Fruit fly (Drosophila melanogaster) whole organism, adult: ENCODE results near the gene Wdr92.

Experiments used
- CG11617 ChIP-seq: fragments of 200-800 bp; sonication (Bioruptor generic); optimal IDR thresholded peaks from 2 replicates; lab custom pipeline; 2017; ENCODE audit warnings: mild to moderate bottlenecking, missing biosample characterization, missing genetic modification reagents, missing genetic modification characterization
- CG12768 ChIP-seq: fragments of 200-800 bp; sonication (Bioruptor generic); optimal IDR thresholded peaks from 2 replicates; lab custom pipeline; 2017; ENCODE audit warnings: missing biosample characterization, missing genetic modification characterization, mild to moderate bottlenecking, moderate library complexity, missing genetic modification reagents
- CG14711 ChIP-seq: fragments of 200-800 bp; sonication (Bioruptor generic); optimal IDR thresholded peaks from 2 replicates; lab custom pipeline; 2018; ENCODE audit warnings: missing biosample characterization, mild to moderate bottlenecking, missing genetic modification characterization, moderate library complexity
- CG33017 ChIP-seq: fragments of 200-800 bp; sonication (Bioruptor generic); optimal IDR thresholded peaks from 2 replicates; lab custom pipeline; 2018; ENCODE audit warnings: missing biosample characterization, mild to moderate bottlenecking, missing genetic modification characterization, moderate library complexity
- CG7045 ChIP-seq: fragments of 200-800 bp; sonication (Bioruptor generic); optimal IDR thresholded peaks from 2 replicates; lab custom pipeline; 2017; ENCODE audit warnings: missing biosample characterization, mild to moderate bottlenecking, missing genetic modification characterization
- CG7101 ChIP-seq: fragments of 200-800 bp; sonication (Bioruptor generic); optimal IDR thresholded peaks from 2 replicates; lab custom pipeline; 2018; ENCODE audit warnings: missing biosample characterization, mild to moderate bottlenecking, missing genetic modification characterization, moderate library complexity
- Clk ChIP-seq: fragments of 200-800 bp; sonication (Bioruptor generic); optimal IDR thresholded peaks from 2 replicates; lab custom pipeline; 2017; ENCODE audit warnings: missing biosample characterization, missing genetic modification characterization
- Hr96 ChIP-seq: fragments of 200-800 bp; sonication (Bioruptor generic); optimal IDR thresholded peaks from 2 replicates; lab custom pipeline; 2016; ENCODE audit warnings: missing biosample characterization, missing genetic modification characterization
- Mnt ChIP-seq: fragments of 200-800 bp; sonication (Bioruptor generic); optimal IDR thresholded peaks from 2 replicates; lab custom pipeline; 2016; ENCODE audit warnings: missing biosample characterization, mild to moderate bottlenecking, missing genetic modification characterization
- cic ChIP-seq: fragments of 200-800 bp; sonication (Bioruptor generic); optimal IDR thresholded peaks from 2 replicates; lab custom pipeline; 2017; ENCODE audit warnings: missing biosample characterization, mild to moderate bottlenecking, missing genetic modification characterization, moderate library complexity
- cnc ChIP-seq, 2 experiments: fragments of >200 bp; optimal IDR thresholded peaks; 2 replicates each; lab custom pipeline; 2017
- kay ChIP-seq: fragments of 200-800 bp; sonication (Bioruptor generic); peaks from one replicate; lab custom pipeline; 2016; ENCODE audit warnings: missing biosample characterization, missing genetic modification characterization, borderline replicate concordance
- pad ChIP-seq: fragments of 200-800 bp; sonication (Bioruptor generic); optimal IDR thresholded peaks from 3 replicates; lab custom pipeline; 2017; ENCODE audit warnings: missing biosample characterization, missing genetic modification characterization, mild to moderate bottlenecking, moderate library complexity, missing genetic modification reagents
- tj ChIP-seq: fragments of 200-800 bp; sonication (Bioruptor generic); optimal IDR thresholded peaks from 3 replicates; lab custom pipeline; 2017; ENCODE audit warnings: missing biosample characterization, mild to moderate bottlenecking, missing genetic modification characterization, moderate library complexity

Wdr92 gene

DNA sequence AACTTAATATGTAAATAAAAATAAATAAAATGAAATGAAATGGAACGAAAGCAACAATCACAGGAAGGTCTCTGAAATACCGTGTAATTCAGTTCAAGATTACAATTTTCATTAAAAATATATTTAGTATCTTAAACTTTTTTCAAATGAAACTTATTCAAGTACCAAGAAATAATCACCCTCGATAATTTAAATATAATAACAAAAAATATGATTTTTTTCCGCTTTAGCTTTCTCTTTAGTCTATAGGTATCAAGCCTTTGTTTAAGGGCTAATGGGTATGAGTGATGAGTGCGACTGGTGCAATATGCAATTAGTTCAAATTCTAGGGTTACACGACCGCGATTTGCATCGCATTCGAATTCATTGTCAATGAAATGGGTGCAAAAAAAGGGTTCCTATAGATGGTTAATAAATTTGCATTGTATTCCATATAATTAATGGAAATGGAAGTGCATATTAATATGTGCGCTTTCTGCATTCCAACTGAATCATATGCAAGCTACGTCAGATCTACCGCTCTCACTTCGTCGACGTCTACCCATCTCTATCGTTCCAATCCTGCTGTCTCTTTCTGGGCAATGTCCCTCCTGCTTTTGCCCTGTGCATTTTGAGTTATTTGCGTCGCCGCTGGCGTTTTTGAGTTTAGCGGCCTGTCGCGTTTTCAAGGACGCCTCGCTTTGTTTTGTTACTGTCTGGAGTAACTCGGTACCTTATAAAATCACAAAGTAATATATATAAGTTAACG lies 9.9 kb downstream of the Wdr92 start:
- TF ChIP-seq CG7101 (tag; lab: Kevin White, UChicago) (peak; percentile 20), CG12768 (GFP tag; lab: Kevin White, UChicago) (peak; percentile 53), CG14711 (tag; lab: Kevin White, UChicago) (peak; percentile 40), CG33017 (peak; percentile 72), tj (GFP tag; lab: Kevin White, UChicago) (peak; percentile 17), CG7045 (GFP tag; lab: Kevin White, UChicago) (no peak)

DNA sequence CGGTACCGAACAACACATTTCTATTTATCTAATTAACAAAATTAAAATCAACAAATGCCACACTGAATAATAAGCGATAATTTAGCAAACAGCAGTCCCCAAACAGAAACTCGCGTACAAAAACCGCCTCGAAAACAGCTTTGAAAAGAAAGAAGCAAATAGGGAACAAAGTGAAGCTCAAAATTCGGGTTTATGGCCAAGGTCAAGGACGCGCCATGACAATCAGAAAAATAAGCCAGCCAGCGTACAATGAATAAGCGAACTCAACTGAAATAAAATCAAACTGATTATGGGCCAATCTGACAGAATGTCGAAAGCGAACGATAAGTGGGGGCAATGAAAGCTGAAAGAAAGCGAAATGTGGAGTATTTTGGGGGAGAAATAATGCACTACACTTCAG lies 13.5 kb downstream of the Wdr92 start:
- TF ChIP-seq kay (GFP tag; lab: Kevin White, UChicago) = peak; percentile 32
- TF ChIP-seq tj (GFP tag; lab: Kevin White, UChicago) = no peak
- TF ChIP-seq CG14711 (tag; lab: Kevin White, UChicago) = no peak
- no peak for TF ChIP-seq cic (GFP tag; lab: Kevin White, UChicago)
- no peak for TF ChIP-seq pad (GFP tag; lab: Kevin White, UChicago)
- TF ChIP-seq Clk = no peak
- no peak for TF ChIP-seq CG12768 (GFP tag; lab: Kevin White, UChicago)
- TF ChIP-seq CG7045 (GFP tag; lab: Kevin White, UChicago) = no peak

DNA sequence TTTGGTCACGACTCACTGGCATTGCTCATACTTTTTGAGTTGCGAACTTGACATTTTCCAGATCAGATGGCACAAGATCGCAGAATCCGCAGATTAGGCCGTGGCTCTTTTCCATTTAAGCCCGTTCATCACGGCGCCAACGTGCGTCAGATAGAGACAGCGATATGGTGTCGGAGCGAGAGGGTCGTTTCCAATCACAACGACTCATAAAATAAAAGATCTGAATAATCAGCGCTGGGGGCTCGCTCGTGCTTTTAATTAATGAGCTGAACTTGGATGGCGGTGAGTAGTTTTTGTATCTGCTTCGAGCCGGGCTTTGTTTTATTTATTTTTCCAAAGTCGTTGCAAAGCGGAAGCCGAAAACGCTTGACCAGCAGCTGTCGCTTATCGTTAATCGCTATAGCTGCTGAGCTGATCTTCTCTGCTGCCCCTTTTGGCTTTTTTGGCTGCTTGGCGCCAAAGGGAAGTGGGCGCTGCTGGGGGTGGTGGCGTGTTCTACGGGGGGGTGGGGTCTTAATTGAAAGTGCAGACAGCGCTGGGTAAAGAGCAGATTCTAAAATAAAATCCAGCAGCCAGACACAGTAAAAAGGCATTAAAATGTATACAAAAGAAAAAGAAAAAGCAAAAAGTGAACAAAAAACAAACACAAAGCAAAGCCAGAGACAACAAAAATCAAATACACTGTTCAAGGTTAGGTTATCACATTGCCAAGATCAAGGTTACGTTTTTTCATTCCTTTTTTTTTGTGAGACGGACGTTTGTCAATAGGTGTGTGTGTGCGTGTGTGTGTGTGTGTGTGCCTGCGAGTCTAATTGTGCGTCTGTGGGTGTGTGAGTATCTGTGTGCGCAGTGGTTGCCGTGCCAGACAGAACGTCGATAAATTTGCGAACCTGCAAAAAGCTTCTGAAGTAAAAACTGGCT lies 14.5 kb downstream of the Wdr92 start:
- TF ChIP-seq CG11617 (GFP tag; lab: Kevin White, UChicago) (no peak), cnc (optimal IDR thresholded peaks at IDR 0.05; lab: Kevin White, UChicago) (peak in 1 of 2 experiments; percentile 21), tj (GFP tag; lab: Kevin White, UChicago) (peak; percentile 47), pad (GFP tag; lab: Kevin White, UChicago) (no peak)

DNA sequence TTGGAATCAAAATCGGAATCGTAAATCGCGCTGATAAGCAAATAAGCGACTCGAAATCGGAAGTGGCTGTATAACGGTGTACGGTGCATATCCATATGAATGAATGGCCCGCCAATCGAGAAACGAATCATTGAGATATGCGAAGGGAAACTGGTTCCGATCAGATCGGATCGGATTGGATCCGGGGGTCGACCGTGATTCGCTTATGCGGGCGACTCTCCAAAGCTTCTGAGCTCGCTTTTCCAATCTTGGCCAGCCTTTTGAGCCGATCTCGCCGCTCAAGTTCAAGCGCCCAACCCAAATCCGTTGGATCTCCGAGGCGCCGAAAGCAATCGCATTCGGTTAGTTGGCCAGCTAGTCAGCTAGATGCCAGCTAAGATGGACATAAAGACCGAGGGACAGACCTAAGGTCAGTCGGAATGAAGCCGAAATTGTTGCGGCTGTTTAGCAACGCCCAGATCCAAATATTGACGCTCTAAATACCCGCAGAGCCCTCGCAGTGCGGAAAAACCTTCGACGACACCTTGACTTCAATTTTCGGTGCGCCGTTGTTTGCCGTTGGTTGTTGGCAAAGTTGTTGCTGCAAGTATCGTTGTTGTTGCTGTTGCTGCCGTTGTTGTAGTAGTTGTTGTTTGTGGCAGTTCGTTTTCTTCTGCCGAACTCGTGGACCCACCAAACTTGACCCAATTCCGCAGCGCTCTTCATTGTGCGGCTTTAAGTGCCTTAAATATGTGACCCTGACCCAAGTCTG lies 16.2 kb downstream of the Wdr92 start:
- TF ChIP-seq tj (GFP tag; lab: Kevin White, UChicago) = peak; percentile 17
- no peak for TF ChIP-seq CG14711 (tag; lab: Kevin White, UChicago)

DNA sequence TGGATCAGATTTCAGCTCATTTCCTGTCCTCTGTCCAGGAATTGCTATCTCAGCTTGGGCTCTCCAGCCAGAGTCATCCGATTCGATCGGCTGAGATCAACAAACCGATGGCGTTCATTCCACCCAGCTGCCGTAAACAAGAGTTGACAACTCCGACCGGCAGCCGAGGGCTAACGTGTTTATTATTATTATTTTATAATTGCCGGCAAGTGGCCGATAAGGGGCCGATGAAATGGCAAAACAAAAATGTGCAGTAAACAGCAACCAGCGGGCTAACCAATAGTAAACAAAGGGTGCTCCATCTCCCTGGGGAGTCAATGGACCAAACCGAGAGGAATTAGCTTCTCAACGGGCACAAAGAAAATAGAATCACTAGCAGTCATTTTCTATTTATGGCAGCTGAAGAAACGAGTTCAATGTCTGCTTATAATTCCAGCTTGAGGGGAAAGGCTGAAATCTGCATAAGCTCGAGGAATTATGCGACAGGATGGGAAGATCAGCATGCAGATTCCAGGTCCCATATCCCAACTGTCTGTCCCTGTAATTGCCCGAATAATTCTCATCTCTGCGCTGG lies 17.3 kb downstream of the Wdr92 start:
- TF ChIP-seq tj (GFP tag; lab: Kevin White, UChicago) = peak; percentile 22
- TF ChIP-seq CG33017 = no peak
- TF ChIP-seq CG12768 (GFP tag; lab: Kevin White, UChicago) = no peak
- TF ChIP-seq cnc (optimal IDR thresholded peaks at IDR 0.05; lab: Kevin White, UChicago) = no peak

DNA sequence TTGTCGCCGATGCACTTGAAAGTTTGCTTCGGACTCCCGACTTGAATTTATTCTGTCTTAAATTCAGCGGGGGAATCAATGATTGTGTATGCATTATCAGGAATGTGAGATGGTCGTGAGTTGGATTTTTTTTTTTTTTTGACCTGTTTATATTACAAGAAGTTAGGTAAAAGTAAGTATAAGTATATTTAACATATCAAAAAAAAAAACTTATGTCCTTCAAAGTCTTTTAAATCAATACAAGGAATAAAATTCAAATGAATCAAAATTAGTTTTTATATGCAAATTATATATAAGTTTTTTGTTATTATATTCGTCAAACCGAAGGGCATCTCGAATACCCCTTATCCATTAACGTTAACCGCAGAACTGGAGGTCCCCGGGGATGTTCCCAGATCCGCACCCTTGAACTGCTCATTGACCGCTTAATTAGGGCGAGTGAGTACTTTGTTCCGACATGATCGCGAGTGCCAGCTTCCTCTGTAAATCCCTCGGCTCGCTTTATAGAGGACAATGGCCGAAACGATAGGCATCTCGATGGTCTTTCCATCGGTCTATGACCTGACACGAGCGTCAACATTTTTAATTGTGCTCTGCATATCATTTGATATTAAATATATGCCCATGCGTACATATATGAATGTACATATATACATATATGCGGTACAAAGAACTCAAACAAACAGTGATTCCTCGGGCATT lies 18.8 kb downstream of the Wdr92 start:
- TF ChIP-seq cnc (optimal IDR thresholded peaks at IDR 0.05; lab: Kevin White, UChicago) (no peak), CG12768 (GFP tag; lab: Kevin White, UChicago) (no peak), pad (GFP tag; lab: Kevin White, UChicago) (no peak), CG7045 (GFP tag; lab: Kevin White, UChicago) (no peak), Hr96 (GFP tag; lab: Kevin White, UChicago) (no peak)

DNA sequence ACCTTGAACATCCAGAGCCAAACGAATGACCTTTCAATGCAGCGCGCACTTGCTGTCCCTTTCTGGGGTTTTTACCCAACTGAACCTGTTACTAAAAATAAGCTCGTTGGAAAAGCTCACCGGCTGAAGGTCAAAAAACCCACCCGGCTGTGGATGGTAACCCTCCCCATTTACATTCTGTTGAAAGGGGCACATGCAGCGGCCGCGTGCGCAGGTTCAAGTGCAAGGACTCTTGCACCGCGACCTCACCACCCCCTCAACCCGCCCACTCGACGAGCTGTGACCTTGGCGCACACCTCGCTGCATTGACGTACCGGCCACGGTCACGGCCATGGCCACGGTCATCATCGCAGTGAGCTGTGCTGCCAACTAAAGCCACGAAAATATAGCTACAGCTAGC lies 20.2 kb downstream of the Wdr92 start:
- TF ChIP-seq cic (GFP tag; lab: Kevin White, UChicago) (peak; percentile 25), Mnt (no peak)
